Fruit fly (Drosophila melanogaster) whole organism, embryonic: ENCODE data around the gene CG32447.

ENCODE experiments used
- Abd-B ChIP-seq: fragments of 200-800 bp; sonication (Bioruptor generic); optimal IDR thresholded peaks from 2 replicates; lab custom pipeline; 2018; ENCODE audit warnings: missing biosample characterization, mild to moderate bottlenecking, missing genetic modification characterization, moderate library complexity
- Antp ChIP-seq: fragments of 200-800 bp; sonication (Bioruptor generic); optimal IDR thresholded peaks from 3 replicates; lab custom pipeline; 2016; ENCODE audit warnings: missing biosample characterization, missing genetic modification characterization
- BEAF-32 ChIP-seq: fragments of 200-800 bp; sonication (Bioruptor generic); optimal IDR thresholded peaks from 3 replicates; lab custom pipeline; 2017; ENCODE audit warnings: missing biosample characterization, missing genetic modification characterization, mild to moderate bottlenecking, moderate library complexity, missing genetic modification reagents
- Bgb ChIP-seq: fragments of 200-800 bp; sonication (Bioruptor generic); IDR thresholded peaks from 2 replicates; pipeline ENCODE4 v1.3.6; 2022; ENCODE audit warnings: missing biosample characterization, missing genetic modification characterization; ENCODE audit not compliant: partially characterized antibody
- CG10462 ChIP-seq: fragments of 200-800 bp; sonication (Bioruptor generic); optimal IDR thresholded peaks from 2 replicates; lab custom pipeline; 2016; ENCODE audit warnings: missing biosample characterization, missing genetic modification characterization
- CG11695 ChIP-seq: fragments of 200-800 bp; sonication (Bioruptor generic); IDR thresholded peaks from 3 replicates; pipeline ENCODE4 v1.3.6; 2022; ENCODE audit warnings: missing biosample characterization, missing genetic modification characterization
- CG12155 ChIP-seq: fragments of 200-800 bp; sonication (Bioruptor generic); optimal IDR thresholded peaks from 3 replicates; lab custom pipeline; 2016; ENCODE audit warnings: missing biosample characterization, missing genetic modification characterization
- CG13287 ChIP-seq: fragments of 200-800 bp; sonication (Bioruptor generic); IDR thresholded peaks from 2 replicates; pipeline ENCODE4 v1.3.6; 2022; ENCODE audit warnings: missing biosample characterization, missing genetic modification characterization; ENCODE audit not compliant: partially characterized antibody
- CG13894 ChIP-seq: fragments of 200-800 bp; sonication (Bioruptor generic); optimal IDR thresholded peaks from 3 replicates; lab custom pipeline; 2018; ENCODE audit warnings: missing biosample characterization, mild to moderate bottlenecking, missing genetic modification characterization, moderate library complexity
- CG1603 ChIP-seq: fragments of 200-800 bp; sonication (Bioruptor generic); optimal IDR thresholded peaks from 2 replicates; lab custom pipeline; 2019; ENCODE audit warnings: missing biosample characterization, mild to moderate bottlenecking, missing genetic modification characterization, moderate library complexity
- CG18619 ChIP-seq: fragments of 200-800 bp; sonication (Bioruptor generic); optimal IDR thresholded peaks from 3 replicates; lab custom pipeline; 2017; ENCODE audit warnings: missing biosample characterization, mild to moderate bottlenecking, missing genetic modification characterization
- CG2120 ChIP-seq: fragments of 200-800 bp; sonication (Bioruptor generic); optimal IDR thresholded peaks from 3 replicates; lab custom pipeline; 2016; ENCODE audit warnings: missing biosample characterization, missing genetic modification characterization
- CG31388 ChIP-seq: fragments of 200-800 bp; sonication (Bioruptor generic); optimal IDR thresholded peaks from 2 replicates; lab custom pipeline; 2016; ENCODE audit warnings: missing biosample characterization, missing genetic modification characterization
- CG3407 ChIP-seq: fragments of 200-800 bp; sonication (Bioruptor generic); optimal IDR thresholded peaks from 2 replicates; lab custom pipeline; 2018; ENCODE audit warnings: missing biosample characterization, mild to moderate bottlenecking, missing genetic modification characterization
- CG34422 ChIP-seq: fragments of 200-800 bp; sonication (Bioruptor generic); IDR thresholded peaks from 3 replicates; pipeline ENCODE4 v1.3.6; 2022; ENCODE audit warnings: missing biosample characterization, missing genetic modification characterization
- CG4404 ChIP-seq: fragments of 200-800 bp; sonication (Bioruptor generic); IDR thresholded peaks from 2 replicates; pipeline ENCODE4 v1.3.6; 2022; ENCODE audit warnings: missing biosample characterization, missing genetic modification characterization
- CG4424 ChIP-seq: fragments of 200-800 bp; sonication (Bioruptor generic); optimal IDR thresholded peaks from 3 replicates; lab custom pipeline; 2016; ENCODE audit warnings: missing biosample characterization, missing genetic modification characterization
- CG7357 ChIP-seq: fragments of 200-800 bp; sonication (Bioruptor generic); IDR thresholded peaks from 3 replicates; pipeline ENCODE4 v1.3.6; 2022; ENCODE audit warnings: missing biosample characterization, missing genetic modification characterization
- CG7963 ChIP-seq: fragments of 200-800 bp; sonication (Bioruptor generic); IDR thresholded peaks from 3 replicates; pipeline ENCODE4 v1.3.6; 2022; ENCODE audit warnings: missing biosample characterization, missing genetic modification characterization; ENCODE audit not compliant: partially characterized antibody
- CG9876 ChIP-seq: fragments of 200-800 bp; sonication (Bioruptor generic); optimal IDR thresholded peaks from 2 replicates; lab custom pipeline; 2016; ENCODE audit warnings: missing biosample characterization, missing genetic modification characterization
- Chrac-16 ChIP-seq: fragments of 200-800 bp; sonication (Bioruptor generic); optimal IDR thresholded peaks from 3 replicates; lab custom pipeline; 2016; ENCODE audit warnings: missing biosample characterization, missing genetic modification characterization
- CrebB ChIP-seq: fragments of 200-800 bp; sonication (Bioruptor generic); optimal IDR thresholded peaks from 3 replicates; lab custom pipeline; 2018; ENCODE audit warnings: missing biosample characterization, mild to moderate bottlenecking, missing genetic modification characterization
- Gug ChIP-seq: fragments of 200-800 bp; sonication (Bioruptor generic); IDR thresholded peaks from 4 replicates; pipeline ENCODE4 v1.3.6; 2022; ENCODE audit warnings: missing biosample characterization, missing genetic modification characterization
- H2.0 ChIP-seq: fragments of 200-800 bp; sonication (Bioruptor generic); IDR thresholded peaks from 2 replicates; pipeline ENCODE4 v1.3.6; 2022; ENCODE audit warnings: missing biosample characterization, missing genetic modification characterization
- Hey ChIP-seq: fragments of 200-800 bp; sonication (Bioruptor generic); optimal IDR thresholded peaks from 3 replicates; lab custom pipeline; 2018; ENCODE audit warnings: missing biosample characterization, mild to moderate bottlenecking, missing genetic modification characterization
- Hr78 ChIP-seq, 2 experiments: fragments of 200-800 bp in 1 of 2; fragments of >200 bp in 1 of 2; sonication (Bioruptor generic) in 1 of 2; optimal IDR thresholded peaks; 2 replicates each; lab custom pipeline; 2017 to 2019; ENCODE audit warnings: missing biosample characterization in 2 of 2, missing genetic modification characterization in 2 of 2, mild to moderate bottlenecking in 1 of 2, moderate library complexity in 1 of 2
- Jarid2 ChIP-seq: fragments of 200-800 bp; sonication (Bioruptor generic); optimal IDR thresholded peaks from 3 replicates; lab custom pipeline; 2017; ENCODE audit warnings: mild to moderate bottlenecking, missing biosample characterization, missing genetic modification reagents, missing genetic modification characterization
- Kr ChIP-seq: fragments of 200-800 bp; sonication (Bioruptor generic); optimal IDR thresholded peaks from 2 replicates; lab custom pipeline; 2017; ENCODE audit warnings: missing biosample characterization, mild to moderate bottlenecking, missing genetic modification characterization
- MESR4 ChIP-seq: fragments of 200-800 bp; sonication (Bioruptor generic); optimal IDR thresholded peaks from 2 replicates; lab custom pipeline; 2018; ENCODE audit warnings: missing biosample characterization, mild to moderate bottlenecking, missing genetic modification characterization, moderate library complexity
- Ravus ChIP-seq: fragments of 200-800 bp; sonication (Bioruptor generic); IDR thresholded peaks from 2 replicates; pipeline ENCODE4 v1.3.6; 2022; ENCODE audit warnings: missing biosample characterization, missing genetic modification characterization
- Sox102F ChIP-seq: fragments of 200-800 bp; sonication (Bioruptor generic); optimal IDR thresholded peaks from 2 replicates; lab custom pipeline; 2018; ENCODE audit warnings: missing biosample characterization, mild to moderate bottlenecking, missing genetic modification characterization, moderate library complexity
- cad ChIP-seq: fragments of >200 bp; optimal IDR thresholded peaks from 2 replicates; lab custom pipeline; 2017; ENCODE audit warnings: missing biosample characterization, missing genetic modification characterization
- disco-r ChIP-seq: fragments of 200-800 bp; sonication (Bioruptor generic); optimal IDR thresholded peaks from 2 replicates; lab custom pipeline; 2016; ENCODE audit warnings: missing biosample characterization, missing genetic modification characterization
- dysf ChIP-seq: fragments of 200-800 bp; sonication (Bioruptor generic); IDR thresholded peaks from 3 replicates; pipeline ENCODE4 v1.3.6; 2022; ENCODE audit warnings: missing biosample characterization, missing genetic modification characterization
- gce ChIP-seq: fragments of 200-800 bp; sonication (Bioruptor generic); IDR thresholded peaks from 3 replicates; pipeline ENCODE4 v1.3.6; 2022; ENCODE audit warnings: missing biosample characterization, missing genetic modification characterization
- ham ChIP-seq: fragments of 200-800 bp; sonication (Bioruptor generic); IDR thresholded peaks from 2 replicates; pipeline ENCODE4 v1.3.6; 2022; ENCODE audit warnings: missing biosample characterization, missing genetic modification characterization
- kni ChIP-seq: fragments of 200-800 bp; sonication (Bioruptor generic); optimal IDR thresholded peaks from 3 replicates; lab custom pipeline; 2017; ENCODE audit warnings: mild to moderate bottlenecking, missing biosample characterization, missing genetic modification reagents, missing genetic modification characterization
- lilli ChIP-seq: fragments of 200-800 bp; sonication (Bioruptor generic); optimal IDR thresholded peaks from 3 replicates; lab custom pipeline; 2016; ENCODE audit warnings: missing biosample characterization, missing genetic modification characterization
- lov ChIP-seq, 2 experiments: fragments of 200-800 bp in 1 of 2; fragments of >200 bp in 1 of 2; sonication (Bioruptor generic) in 1 of 2; IDR thresholded peaks in 1 of 2; optimal IDR thresholded peaks in 1 of 2; 2 replicates in 1 of 2; 3 replicates in 1 of 2; pipeline versions ENCODE4 v1.3.6 to Lab custom; 2017 to 2022; ENCODE audit warnings: missing biosample characterization in 1 of 2, missing genetic modification characterization in 1 of 2
- mirr ChIP-seq: fragments of 200-800 bp; sonication (Bioruptor generic); optimal IDR thresholded peaks from 3 replicates; lab custom pipeline; 2018; ENCODE audit warnings: missing biosample characterization, mild to moderate bottlenecking, missing genetic modification characterization
- onecut ChIP-seq: fragments of 200-800 bp; sonication (Bioruptor generic); IDR thresholded peaks from 2 replicates; pipeline ENCODE4 v1.3.6; 2022; ENCODE audit warnings: missing biosample characterization, missing genetic modification characterization
- pan ChIP-seq, 4 experiments: fragments of >200 bp in 3 of 4; fragments of 200-800 bp in 1 of 4; sonication (Bioruptor generic) in 1 of 4; optimal IDR thresholded peaks in 3 of 4; IDR thresholded peaks in 1 of 4; 2 replicates each; pipeline versions ENCODE4 v1.3.6 to Lab custom; 2017 to 2022; ENCODE audit warnings: missing biosample characterization in 2 of 4, missing genetic modification characterization in 2 of 4, mixed read lengths in 1 of 4
- pb ChIP-seq: fragments of 200-800 bp; sonication (Bioruptor generic); optimal IDR thresholded peaks from 3 replicates; lab custom pipeline; 2016; ENCODE audit warnings: missing biosample characterization, missing genetic modification characterization
- pnt ChIP-seq: fragments of 200-800 bp; sonication (Bioruptor generic); optimal IDR thresholded peaks from 3 replicates; lab custom pipeline; 2016; ENCODE audit warnings: missing biosample characterization, missing genetic modification characterization
- psq ChIP-seq: fragments of 200-800 bp; sonication (Bioruptor generic); optimal IDR thresholded peaks from 2 replicates; lab custom pipeline; 2017; ENCODE audit warnings: missing biosample characterization, missing genetic modification characterization
- pum ChIP-seq: fragments of 200-800 bp; sonication (Bioruptor generic); optimal IDR thresholded peaks from 2 replicates; lab custom pipeline; 2016; ENCODE audit warnings: missing biosample characterization, missing genetic modification characterization
- sim ChIP-seq: fragments of 200-800 bp; sonication (Bioruptor generic); IDR thresholded peaks from 2 replicates; pipeline ENCODE4 v1.3.6; 2022; ENCODE audit warnings: missing biosample characterization, missing genetic modification characterization
- ssp ChIP-seq: fragments of 200-800 bp; sonication (Bioruptor generic); IDR thresholded peaks from 2 replicates; pipeline ENCODE4 v1.3.6; 2022; ENCODE audit warnings: missing biosample characterization, missing genetic modification characterization
- unc-4 ChIP-seq: fragments of 200-800 bp; sonication (Bioruptor generic); IDR thresholded peaks from 2 replicates; pipeline ENCODE4 v1.3.6; 2022; ENCODE audit warnings: missing biosample characterization, missing genetic modification characterization; ENCODE audit not compliant: partially characterized antibody
- yki ChIP-seq: fragments of >200 bp; optimal IDR thresholded peaks from 3 replicates; lab custom pipeline; 2018

CG32447 gene

dm6 chr3L:21652768-21653167 is 53.4 kb downstream of the CG32447 start (continued):
- TF ChIP-seq pan (optimal IDR thresholded peaks at IDR 0.05; lab: Kevin White, UChicago) (no peak), pan (GFP tag; optimal IDR thresholded peaks at IDR 0.05 in 1 of 2, IDR thresholded peaks at IDR 0.05 in 1 of 2) (peak in 1 of 2 experiments; percentile 68), CrebB (tag; lab: Kevin White, UChicago) (peak; percentile 18), onecut (GFP tag; lab: Robert Waterston, UW) (peak; percentile 63), CG31388 (GFP tag; lab: Kevin White, UChicago) (peak; percentile 31), CG34422 (peak; percentile 23; the same call in 2 of the 3 replicates), CG11695 (GFP tag; lab: Robert Waterston, UW) (no peak), gce (GFP tag; lab: Robert Waterston, UW) (no peak), Gug (GFP tag; lab: Robert Waterston, UW) (peak; percentile 70), CG7963 (GFP tag; lab: Robert Waterston, UW) (no peak), pnt (GFP tag; lab: Kevin White, UChicago) (peak; percentile 70), Hey (tag; lab: Kevin White, UChicago) (no peak), psq (GFP tag; lab: Kevin White, UChicago) (peak; percentile 22), CG18619 (GFP tag; lab: Kevin White, UChicago) (peak; percentile 14), Hr78 (GFP tag; optimal IDR thresholded peaks at IDR 0.05; lab: Kevin White, UChicago) (peak in 1 of 2 experiments; percentile 12), Abd-B (peak; percentile 63), CG4404 (GFP tag; lab: Robert Waterston, UW) (no peak), ssp (peak; percentile 32; the same call in 1 of the 2 replicates), Kr (GFP tag; lab: Kevin White, UChicago) (no peak), CG9876 (GFP tag; lab: Kevin White, UChicago) (peak; percentile 73), CG12155 (peak; percentile 60), Jarid2 (GFP tag; lab: Kevin White, UChicago) (peak; percentile 35), CG10462 (GFP tag; lab: Kevin White, UChicago) (peak; percentile 62), MESR4 (GFP tag; lab: Kevin White, UChicago) (no peak), Chrac-16 (peak; percentile 87), Ravus (no peak), ham (GFP tag; lab: Robert Waterston, UW) (no peak), BEAF-32 (GFP tag; lab: Kevin White, UChicago) (no peak), Antp (GFP tag; lab: Kevin White, UChicago) (peak; percentile 75), disco-r (GFP tag; lab: Kevin White, UChicago) (peak; percentile 55), mirr (GFP tag; lab: Kevin White, UChicago) (peak; percentile 15), H2.0 (GFP tag; lab: Robert Waterston, UW) (peak; percentile 63), pum (GFP tag; lab: Kevin White, UChicago) (peak; percentile 78), lilli (peak; percentile 79), CG7357 (GFP tag; lab: Robert Waterston, UW) (peak; percentile 59; the same call in 1 of the 3 replicates), CG4424 (GFP tag; lab: Kevin White, UChicago) (peak; percentile 75), CG13894 (tag; lab: Kevin White, UChicago) (peak; percentile 57), pb (GFP tag; lab: Kevin White, UChicago) (peak; percentile 15), kni (GFP tag; lab: Kevin White, UChicago) (no peak), CG1603 (peak; percentile 78), sim (GFP tag; lab: Robert Waterston, UW) (no peak), CG13287 (GFP tag; lab: Robert Waterston, UW) (peak; percentile 27; the same call in 1 of the 2 replicates), Bgb (GFP tag; lab: Robert Waterston, UW) (peak; percentile 76), cad (GFP tag; lab: Kevin White, UChicago) (no peak), CG2120 (GFP tag; lab: Kevin White, UChicago) (peak; percentile 76), yki (lab: Kevin White, UChicago) (no peak), dysf (GFP tag; lab: Robert Waterston, UW) (peak; percentile 80), CG3407 (GFP tag; lab: Kevin White, UChicago) (peak; percentile 37), Sox102F (peak; percentile 81), unc-4 (GFP tag; lab: Robert Waterston, UW) (no peak), lov (optimal IDR thresholded peaks at IDR 0.05; lab: Kevin White, UChicago) (no peak), lov (GFP tag; IDR thresholded peaks at IDR 0.05; lab: Robert Waterston, UW) (no peak)
